Fruit fly (Drosophila melanogaster): Measurements from ENCODE around the gene aurA.

The aurA gene

dm6 chr3R:12010202-12010824 lies 47.4 kb downstream of the aurA start, which contains the start of the genes KLHL18 and GCC185 (continued):
- TF ChIP-seq Bteb2 (GFP tag; optimal IDR thresholded peaks at IDR 0.05), result peak; percentile 55
- no peak for TF ChIP-seq oc (tag; optimal IDR thresholded peaks at IDR 0.05)
- TF ChIP-seq GATAe (GFP tag; conservative IDR thresholded peaks at IDR 0.05), result 0 out of 2 replicates have a peak, but pooled peaks have one; percentile 42
- TF ChIP-seq CG4404 (GFP tag; IDR thresholded peaks at IDR 0.05), result peak; percentile 90
- no peak for TF ChIP-seq sqz (GFP tag; optimal IDR thresholded peaks at IDR 0.05)
- peak; percentile 54 for TF ChIP-seq CG1792 (GFP tag; optimal IDR thresholded peaks at IDR 0.05)
- no peak for TF ChIP-seq bigmax (GFP tag; optimal IDR thresholded peaks at IDR 0.05)
- no peak for TF ChIP-seq Vsx1 (GFP tag; optimal IDR thresholded peaks at IDR 0.05)
- peak; percentile 62 for TF ChIP-seq Hmr (GFP tag; optimal IDR thresholded peaks at IDR 0.05)
- no peak for TF ChIP-seq CG6813 (GFP tag; optimal IDR thresholded peaks at IDR 0.05)
- no peak for TF ChIP-seq dati (GFP tag; IDR thresholded peaks at IDR 0.05)
- 0 out of 3 replicates have a peak, but pooled peaks have one; percentile 61 for TF ChIP-seq ken (GFP tag; IDR thresholded peaks at IDR 0.05)
- TF ChIP-seq NC2α (GFP tag; optimal IDR thresholded peaks at IDR 0.05), result no peak
- TF ChIP-seq Ssrp (tag; optimal IDR thresholded peaks at IDR 0.05), result peak; percentile 71
- no peak for TF ChIP-seq CG6765 (GFP tag; optimal IDR thresholded peaks at IDR 0.05)
- peak; percentile 76; the same call in 1 of the 2 replicates for TF ChIP-seq klu (GFP tag; IDR thresholded peaks at IDR 0.05)
- TF ChIP-seq Awh (GFP tag; IDR thresholded peaks at IDR 0.05), result peak; percentile 29; the same call in 1 of the 2 replicates
- peak in 1 of 2 experiments; percentile 73 for TF ChIP-seq Hr51 (GFP tag; optimal IDR thresholded peaks at IDR 0.05)
- peak; percentile 49; the same call in 1 of the 2 replicates for TF ChIP-seq hbn (GFP tag; IDR thresholded peaks at IDR 0.05; ENCODE audit: partially characterized antibody)
- peak; percentile 85 for TF ChIP-seq Xbp1 (GFP tag; optimal IDR thresholded peaks at IDR 0.05)
- peak; percentile 73 for TF ChIP-seq Ada2b (GFP tag; IDR thresholded peaks at IDR 0.05)
- peak; percentile 59 for TF ChIP-seq Usf (GFP tag; optimal IDR thresholded peaks at IDR 0.05)
- peak; percentile 62 for TF ChIP-seq fd3F (GFP tag; optimal IDR thresholded peaks at IDR 0.05)
- no peak for TF ChIP-seq da (GFP tag; optimal IDR thresholded peaks at IDR 0.05)
- no peak for TF ChIP-seq CG2678 (tag; optimal IDR thresholded peaks at IDR 0.05)
- no peak for TF ChIP-seq ab (GFP tag; optimal IDR thresholded peaks at IDR 0.05)
- peak; percentile 64 for TF ChIP-seq Six4 (GFP tag; optimal IDR thresholded peaks at IDR 0.05)
- peak; percentile 53; the same call in 1 of the 2 replicates for TF ChIP-seq CG11247 (GFP tag; IDR thresholded peaks at IDR 0.05)
- TF ChIP-seq CG31365 (tag; optimal IDR thresholded peaks at IDR 0.05), result no peak
- no peak for TF ChIP-seq CG10209 (GFP tag; optimal IDR thresholded peaks at IDR 0.05)
- no peak for TF ChIP-seq MTF-1 (GFP tag; optimal IDR thresholded peaks at IDR 0.05; ENCODE audit: borderline replicate concordance)
- TF ChIP-seq Kr (GFP tag; optimal IDR thresholded peaks at IDR 0.05), result no peak
- no peak for TF ChIP-seq CG17186 (GFP tag; optimal IDR thresholded peaks at IDR 0.05)
- peak; percentile 78 for TF ChIP-seq hb (GFP tag; IDR thresholded peaks at IDR 0.05; ENCODE audit: partially characterized antibody)
- TF ChIP-seq Dp (GFP tag; optimal IDR thresholded peaks at IDR 0.05), result no peak
- TF ChIP-seq disco-r (GFP tag; optimal IDR thresholded peaks at IDR 0.05), result no peak
- peak; percentile 71 for TF ChIP-seq cato (GFP tag; optimal IDR thresholded peaks at IDR 0.05; ENCODE audit: borderline replicate concordance)
- peak; percentile 82 for TF ChIP-seq MBD-R2 (GFP tag; IDR thresholded peaks at IDR 0.05)
- TF ChIP-seq gsb-n (tag; optimal IDR thresholded peaks at IDR 0.05), result no peak
- no peak for TF ChIP-seq tap (tag; optimal IDR thresholded peaks at IDR 0.05)
- peak; percentile 88; the same call in 2 of the 3 replicates for TF ChIP-seq Dbx (GFP tag; IDR thresholded peaks at IDR 0.05)
- TF ChIP-seq CG9817 (tag; optimal IDR thresholded peaks at IDR 0.05), result peak; percentile 88
- TF ChIP-seq ro (GFP tag; IDR thresholded peaks at IDR 0.05), result peak; percentile 56
- no peak; the same call in 1 of the 2 replicates for TF ChIP-seq CG14014 (GFP tag; IDR thresholded peaks at IDR 0.05)
- peak; percentile 93 for TF ChIP-seq BEAF-32 (GFP tag; optimal IDR thresholded peaks at IDR 0.05)
- TF ChIP-seq tio (GFP tag; optimal IDR thresholded peaks at IDR 0.05), result no peak
- TF ChIP-seq CG7963 (GFP tag; IDR thresholded peaks at IDR 0.05; ENCODE audit: partially characterized antibody), result no peak
- no peak for TF ChIP-seq Lim3 (GFP tag; IDR thresholded peaks at IDR 0.05)
- peak; percentile 70 for TF ChIP-seq esg (GFP tag; conservative IDR thresholded peaks at IDR 0.05)
